Worm (Caenorhabditis elegans) whole organism, L4 larva: ENCODE data around the gene AH10.4.
"Not testable (repeated sequence)": the region's sequence is repeated elsewhere in the genome, so short reads cannot be mapped to it uniquely, and the experiment has no call there.

Source experiments
- mdl-1 ChIP-seq, 2 experiments: fragments of 150-350 bp in 1 of 2; sonication (generic microtip) in 1 of 2; optimal IDR thresholded peaks; 2 replicates each; lab custom pipeline; 2014 to 2017; ENCODE audit warnings: missing biosample characterization in 2 of 2, missing genetic modification characterization in 2 of 2
- nhr-11 ChIP-seq: fragments of 150-350 bp; optimal IDR thresholded peaks from 2 replicates; lab custom pipeline; 2014; ENCODE audit warnings: missing biosample characterization, missing genetic modification characterization
- zag-1 ChIP-seq: fragments of 150-350 bp; optimal IDR thresholded peaks from 2 replicates; lab custom pipeline; 2014; ENCODE audit warnings: missing biosample characterization, missing genetic modification characterization
- ztf-11 ChIP-seq: fragments of 150-350 bp; optimal IDR thresholded peaks from 2 replicates; lab custom pipeline; 2014; ENCODE audit warnings: missing biosample characterization, missing genetic modification characterization

ce11 chrV:14124187-14124586, 13.5 kb downstream of the AH10.4 start:
- TF ChIP-seq ztf-11 (tag; lab: Kevin White, UChicago); zag-1; nhr-11 (tag; lab: Kevin White, UChicago); mdl-1 (tag; optimal IDR thresholded peaks at IDR 0.05; lab: Kevin White, UChicago): not testable (repeated sequence)
